Worm (Caenorhabditis elegans) whole organism, L4 larva: ENCODE results near the gene lit-1.
A peak's percentile ranks its signal among the peaks of the same experiment; 100 is the strongest.

ENCODE experiments used
- F26F4.8 ChIP-seq: fragments of 200-800 bp; sonication (Bioruptor generic); conservative IDR thresholded peaks from 2 replicates; pipeline ENCODE4 v1.3.6; 2022; ENCODE audit warnings: missing genetic modification characterization, missing compliant biosample characterization
- F37D6.2 ChIP-seq: sonication (generic microtip); optimal IDR thresholded peaks from 2 replicates; lab custom pipeline; 2016; ENCODE audit warnings: mild to moderate bottlenecking, missing genetic modification characterization, missing compliant biosample characterization
- F49E8.2 ChIP-seq: sonication (generic microtip); optimal IDR thresholded peaks from 2 replicates; lab custom pipeline; 2016; ENCODE audit warnings: missing compliant biosample characterization, mild to moderate bottlenecking, missing genetic modification characterization, borderline replicate concordance
- T20F7.1 ChIP-seq: fragments of 200-800 bp; sonication (Bioruptor generic); optimal IDR thresholded peaks from 2 replicates; lab custom pipeline; 2018; ENCODE audit warnings: mild to moderate bottlenecking, missing genetic modification characterization, missing compliant biosample characterization
- T26A8.4 ChIP-seq: fragments of 200-800 bp; sonication (Bioruptor generic); IDR thresholded peaks from 2 replicates; pipeline ENCODE4 v1.3.6; 2022; ENCODE audit warnings: missing genetic modification characterization, missing compliant biosample characterization
- Y5F2A.4 ChIP-seq: fragments of 200-800 bp; sonication (Bioruptor generic); optimal IDR thresholded peaks from 2 replicates; lab custom pipeline; 2018; ENCODE audit warnings: mild to moderate bottlenecking, missing genetic modification characterization, missing compliant biosample characterization
- ZK337.2 ChIP-seq: fragments of 200-800 bp; sonication (Bioruptor generic); IDR thresholded peaks from 2 replicates; pipeline ENCODE4 v1.3.6; 2022; ENCODE audit warnings: missing genetic modification reagents, missing genetic modification characterization, missing compliant biosample characterization
- ZK546.5 ChIP-seq, 2 experiments: sonication (generic microtip); optimal IDR thresholded peaks; 2 replicates each; lab custom pipeline; 2017; ENCODE audit warnings: missing biosample characterization in 2 of 2, missing genetic modification characterization in 2 of 2
- ama-1 ChIP-seq: fragments of 150-350 bp; optimal IDR thresholded peaks from 2 replicates; lab custom pipeline; 2014; ENCODE audit warnings: inconsistent platforms, mixed read lengths
- ceh-28 ChIP-seq: fragments of 150-350 bp; optimal IDR thresholded peaks from 2 replicates; lab custom pipeline; 2014; ENCODE audit warnings: missing biosample characterization, missing genetic modification reagents, missing genetic modification characterization
- ceh-44 ChIP-seq: fragments of 200-800 bp; sonication (Bioruptor generic); IDR thresholded peaks from 2 replicates; pipeline ENCODE4 v1.3.6; 2022; ENCODE audit warnings: missing genetic modification reagents, missing genetic modification characterization, missing compliant biosample characterization
- ctbp-1 ChIP-seq: fragments of 200-800 bp; sonication (Bioruptor generic); IDR thresholded peaks from 2 replicates; pipeline ENCODE4 v1.3.6; 2022; ENCODE audit warnings: missing genetic modification reagents, missing genetic modification characterization, missing compliant biosample characterization
- daf-16 ChIP-seq, 3 experiments: sonication (generic microtip); optimal IDR thresholded peaks; 2 replicates each; lab custom pipeline; 2016 to 2017; ENCODE audit warnings: missing genetic modification characterization in 3 of 3, missing genetic modification reagents in 3 of 3, mild to moderate bottlenecking in 2 of 3, missing compliant biosample characterization in 2 of 3, missing biosample characterization in 1 of 3, moderate library complexity in 1 of 3
- dmd-6 ChIP-seq: fragments of 200-800 bp; sonication (Bioruptor generic); IDR thresholded peaks from 2 replicates; pipeline ENCODE4 v1.3.6; 2022; ENCODE audit warnings: missing genetic modification reagents, missing genetic modification characterization, missing compliant biosample characterization
- dmd-9 ChIP-seq: fragments of 200-800 bp; sonication (Bioruptor generic); IDR thresholded peaks from 2 replicates; pipeline ENCODE4 v1.3.6; 2022; ENCODE audit warnings: missing genetic modification reagents, missing genetic modification characterization, missing compliant biosample characterization
- dve-1 ChIP-seq: sonication (generic microtip); optimal IDR thresholded peaks from 2 replicates; lab custom pipeline; 2017; ENCODE audit warnings: antibody characterized with exemption, mild to moderate bottlenecking, missing genetic modification characterization, missing compliant biosample characterization; ENCODE audit not compliant: insufficient read depth
- fos-1 ChIP-seq: fragments of 150-350 bp; optimal IDR thresholded peaks from 2 replicates; lab custom pipeline; 2014; ENCODE audit warnings: missing biosample characterization, missing genetic modification characterization
- gei-8 ChIP-seq: fragments of 200-800 bp; sonication (Bioruptor generic); optimal IDR thresholded peaks from 2 replicates; lab custom pipeline; 2018; ENCODE audit warnings: mild to moderate bottlenecking, missing genetic modification characterization, missing compliant biosample characterization
- hlh-11 ChIP-seq: fragments of 200-800 bp; sonication (Bioruptor generic); optimal IDR thresholded peaks from 2 replicates; lab custom pipeline; 2018; ENCODE audit warnings: mild to moderate bottlenecking, missing genetic modification characterization, missing compliant biosample characterization
- hlh-30 ChIP-seq: sonication (generic microtip); optimal IDR thresholded peaks from 2 replicates; lab custom pipeline; 2017; ENCODE audit warnings: antibody characterized with exemption, mild to moderate bottlenecking, missing genetic modification characterization, missing compliant biosample characterization; ENCODE audit not compliant: insufficient read depth
- lim-7 ChIP-seq: fragments of 200-800 bp; sonication (Bioruptor generic); IDR thresholded peaks from 2 replicates; pipeline ENCODE4 v1.3.6; 2022; ENCODE audit warnings: missing genetic modification characterization, missing compliant biosample characterization
- lin-13 ChIP-seq: fragments of 150-350 bp; optimal IDR thresholded peaks from 2 replicates; lab custom pipeline; 2014; ENCODE audit warnings: missing biosample characterization, missing genetic modification reagents, missing genetic modification characterization
- lsy-2 ChIP-seq, 2 experiments: fragments of 150-350 bp in 1 of 2; sonication (generic microtip) in 1 of 2; optimal IDR thresholded peaks; 2 replicates each; lab custom pipeline; 2014 to 2017; ENCODE audit warnings: missing biosample characterization in 2 of 2, missing genetic modification characterization in 2 of 2
- madf-5 ChIP-seq, 2 experiments: fragments of 200-800 bp; sonication (Bioruptor generic); IDR thresholded peaks; 2 replicates each; pipeline ENCODE4 v1.3.6; 2022; ENCODE audit warnings: missing compliant biosample characterization in 2 of 2, missing genetic modification characterization in 2 of 2
- madf-9 ChIP-seq: fragments of 200-800 bp; sonication (Bioruptor generic); conservative IDR thresholded peaks from 2 replicates; pipeline ENCODE4 v1.3.6; 2022; ENCODE audit warnings: missing genetic modification reagents, missing genetic modification characterization, missing compliant biosample characterization
- mdl-1 ChIP-seq, 2 experiments: fragments of 150-350 bp in 1 of 2; sonication (generic microtip) in 1 of 2; optimal IDR thresholded peaks; 2 replicates each; lab custom pipeline; 2014 to 2017; ENCODE audit warnings: missing biosample characterization in 2 of 2, missing genetic modification characterization in 2 of 2
- mep-1 ChIP-seq: fragments of 150-350 bp; sonication (generic microtip); optimal IDR thresholded peaks from 3 replicates; lab custom pipeline; 2014; ENCODE audit warnings: missing biosample characterization, missing genetic modification characterization
- mes-2 ChIP-seq: sonication (generic microtip); optimal IDR thresholded peaks from 2 replicates; lab custom pipeline; 2016; ENCODE audit warnings: missing genotype, mild to moderate bottlenecking, missing genetic modification characterization, missing compliant biosample characterization; ENCODE audit not compliant: poor library complexity, severe bottlenecking
- mxl-2 ChIP-seq: fragments of 200-800 bp; sonication (Bioruptor generic); conservative IDR thresholded peaks from 2 replicates; pipeline ENCODE4 v1.3.6; 2022; ENCODE audit warnings: missing genetic modification reagents, missing genetic modification characterization, missing compliant biosample characterization
- mxl-3 ChIP-seq: fragments of 200-800 bp; sonication (Bioruptor generic); optimal IDR thresholded peaks from 2 replicates; lab custom pipeline; 2018; ENCODE audit warnings: mild to moderate bottlenecking, missing genetic modification characterization, missing compliant biosample characterization
- nhr-10 ChIP-seq: fragments of 150-350 bp; optimal IDR thresholded peaks from 2 replicates; lab custom pipeline; 2014; ENCODE audit warnings: missing biosample characterization, missing genetic modification characterization
- nhr-102 ChIP-seq: sonication (generic microtip); optimal IDR thresholded peaks from 2 replicates; lab custom pipeline; 2016; ENCODE audit warnings: mild to moderate bottlenecking, missing genetic modification characterization, moderate library complexity, missing compliant biosample characterization
- nhr-25 ChIP-seq: sonication (generic microtip); optimal IDR thresholded peaks from 2 replicates; lab custom pipeline; 2017; ENCODE audit warnings: missing genetic modification characterization, mild to moderate bottlenecking, missing compliant biosample characterization, antibody characterized with exemption, moderate library complexity, borderline replicate concordance; ENCODE audit not compliant: insufficient read depth
- nhr-28 ChIP-seq: fragments of 150-350 bp; optimal IDR thresholded peaks from 2 replicates; lab custom pipeline; 2014; ENCODE audit warnings: missing biosample characterization, missing genetic modification characterization
- nhr-41 ChIP-seq: fragments of 200-800 bp; sonication (Bioruptor generic); IDR thresholded peaks from 2 replicates; pipeline ENCODE4 v1.3.6; 2022; ENCODE audit warnings: missing genetic modification reagents, missing genetic modification characterization, missing compliant biosample characterization
- nhr-6 ChIP-seq: fragments of 150-350 bp; optimal IDR thresholded peaks from 2 replicates; lab custom pipeline; 2014; ENCODE audit warnings: missing biosample characterization, missing genetic modification characterization
- nhr-76 ChIP-seq: fragments of 150-350 bp; optimal IDR thresholded peaks from 2 replicates; lab custom pipeline; 2014; ENCODE audit warnings: missing biosample characterization, missing genetic modification characterization
- pha-4 ChIP-seq, 2 experiments: fragments of 150-350 bp in 1 of 2; fragments of 200-800 bp in 1 of 2; sonication (Bioruptor generic) in 1 of 2; IDR thresholded peaks in 1 of 2; optimal IDR thresholded peaks in 1 of 2; 2 replicates each; pipeline versions ENCODE4 v1.3.6 to Lab custom; 2014 to 2022; ENCODE audit warnings: missing genetic modification characterization in 2 of 2, missing genetic modification reagents in 2 of 2, missing biosample characterization in 1 of 2, missing compliant biosample characterization in 1 of 2
- php-3 ChIP-seq: fragments of 200-800 bp; sonication (Bioruptor generic); IDR thresholded peaks from 2 replicates; pipeline ENCODE4 v1.3.6; 2022; ENCODE audit warnings: missing genetic modification reagents, missing genetic modification characterization, missing compliant biosample characterization
- pqm-1 ChIP-seq: sonication (generic microtip); optimal IDR thresholded peaks from 2 replicates; lab custom pipeline; 2017; ENCODE audit warnings: missing biosample characterization, missing genetic modification characterization
- rbr-2 ChIP-seq: sonication (generic microtip); optimal IDR thresholded peaks from 2 replicates; lab custom pipeline; 2016; ENCODE audit warnings: missing genotype, missing genetic modification characterization, missing compliant biosample characterization
- tra-1 ChIP-seq: fragments of 200-800 bp; sonication (Bioruptor generic); IDR thresholded peaks from 2 replicates; pipeline ENCODE4 v1.3.6; 2022; ENCODE audit warnings: missing genetic modification reagents, missing genetic modification characterization, missing compliant biosample characterization
- unc-130 ChIP-seq: sonication (generic microtip); optimal IDR thresholded peaks from 2 replicates; lab custom pipeline; 2016; ENCODE audit warnings: missing genetic modification reagents, missing genetic modification characterization, missing compliant biosample characterization
- unc-39 ChIP-seq: sonication (generic microtip); optimal IDR thresholded peaks from 2 replicates; lab custom pipeline; 2017; ENCODE audit warnings: missing biosample characterization, missing genetic modification characterization
- unc-62 ChIP-seq, 3 experiments: fragments of 150-350 bp in 1 of 3; sonication (generic microtip); optimal IDR thresholded peaks in 2 of 3; peaks in 1 of 3; 1 replicate in 1 of 3; 2 replicates in 2 of 3; lab custom pipeline; 2014 to 2017; ENCODE audit warnings: missing biosample characterization in 3 of 3, missing genetic modification characterization in 3 of 3, missing genetic modification reagents in 3 of 3, missing genotype in 1 of 3
- zag-1 ChIP-seq: fragments of 150-350 bp; optimal IDR thresholded peaks from 2 replicates; lab custom pipeline; 2014; ENCODE audit warnings: missing biosample characterization, missing genetic modification characterization
- zfp-2 ChIP-seq: sonication (generic microtip); optimal IDR thresholded peaks from 2 replicates; lab custom pipeline; 2016; ENCODE audit warnings: mild to moderate bottlenecking, missing genetic modification characterization, missing compliant biosample characterization

The lit-1 gene

ce11 chrIII:13731589-13731988 is 29.8 kb downstream of the lit-1 start, which contains the start of gene W06F12.2:
Gene W06F12.2 (minus strand): TSS chrIII:13731689.
- TF ChIP-seq unc-62 (GFP tag; optimal IDR thresholded peaks at IDR 0.05 in 1 of 2; lab: Kevin White, UChicago) (peak in 1 of 2 experiments; percentile 62), unc-62 (tag; optimal IDR thresholded peaks at IDR 0.05; lab: Kevin White, UChicago) (no peak), nhr-25 (tag; lab: Kevin White, UChicago) (no peak), ceh-28 (no peak), Y5F2A.4 (GFP tag; lab: Kevin White, UChicago) (no peak), nhr-10 (no peak), zag-1 (tag; lab: Kevin White, UChicago) (no peak)
- TF ChIP-seq, all 104 proteins: peak for 1

- TF ChIP-seq madf-5 (GFP tag; IDR thresholded peaks at IDR 0.05; lab: Robert Waterston, UW) (no peak), lim-7 (GFP tag; lab: Robert Waterston, UW) (no peak), hlh-30 (tag; lab: Kevin White, UChicago) (no peak), mxl-3 (GFP tag; lab: Kevin White, UChicago) (no peak), lsy-2 (tag; optimal IDR thresholded peaks at IDR 0.05; lab: Kevin White, UChicago) (no peak), T26A8.4 (no peak), pha-4 (GFP tag; IDR thresholded peaks at IDR 0.05; lab: Robert Waterston, UW) (no peak), pha-4 (tag; optimal IDR thresholded peaks at IDR 0.05; lab: Kevin White, UChicago) (peak; percentile 98), mes-2 (tag; lab: Kevin White, UChicago) (peak; percentile 39), nhr-28 (tag; lab: Kevin White, UChicago) (peak; percentile 12), tra-1 (GFP tag; lab: Robert Waterston, UW) (no peak), pqm-1 (tag; lab: Kevin White, UChicago) (no peak), nhr-6 (tag; lab: Kevin White, UChicago) (peak; percentile 33), dve-1 (tag; lab: Kevin White, UChicago) (peak; percentile 69), mep-1 (tag; lab: Kevin White, UChicago) (peak; percentile 1), F26F4.8 (GFP tag; lab: Robert Waterston, UW) (no peak), unc-130 (no peak), dmd-6 (GFP tag; lab: Robert Waterston, UW) (no peak), php-3 (GFP tag; lab: Robert Waterston, UW) (no peak), nhr-76 (tag; lab: Kevin White, UChicago) (no peak), rbr-2 (no peak), ama-1 (lab: Kevin White, UChicago) (no peak), zag-1 (tag; lab: Kevin White, UChicago) (no peak), ZK337.2 (GFP tag; lab: Robert Waterston, UW) (no peak), fos-1 (tag; lab: Kevin White, UChicago) (no peak), hlh-11 (tag; lab: Kevin White, UChicago) (peak; percentile 57), madf-9 (GFP tag; lab: Robert Waterston, UW) (no peak), unc-62 (GFP tag; optimal IDR thresholded peaks at IDR 0.05 in 1 of 2; lab: Kevin White, UChicago) (peak in 1 of 2 experiments; percentile 8), unc-62 (tag; optimal IDR thresholded peaks at IDR 0.05; lab: Kevin White, UChicago) (no peak), mdl-1 (tag; optimal IDR thresholded peaks at IDR 0.05; lab: Kevin White, UChicago) (peak in 1 of 2 experiments; percentile 30), ctbp-1 (GFP tag; lab: Robert Waterston, UW) (no peak), zfp-2 (tag; lab: Kevin White, UChicago) (no peak), mxl-2 (no peak), dmd-9 (no peak), gei-8 (no peak), F49E8.2 (no peak), T20F7.1 (no peak), ceh-44 (GFP tag; lab: Robert Waterston, UW) (no peak), F37D6.2 (tag; lab: Kevin White, UChicago) (no peak), nhr-41 (GFP tag; lab: Robert Waterston, UW) (no peak), lin-13 (GFP tag; lab: Kevin White, UChicago) (no peak), unc-39 (tag; lab: Kevin White, UChicago) (no peak), nhr-102 (tag; lab: Kevin White, UChicago) (no peak), daf-16 (GFP tag; optimal IDR thresholded peaks at IDR 0.05; lab: Kevin White, UChicago) (no peak), daf-16 (tag; optimal IDR thresholded peaks at IDR 0.05; lab: Kevin White, UChicago) (peak; percentile 36), ZK546.5 (tag; optimal IDR thresholded peaks at IDR 0.05; lab: Kevin White, UChicago) (no peak), Y5F2A.4 (GFP tag; lab: Kevin White, UChicago) (no peak)
Measured at ce11 chrIII:13732665-13733064, 30.9 kb downstream of the lit-1 start.
